Worm (Caenorhabditis elegans): Measurements from ENCODE around the gene str-8.

ce11 chrV:15781086-15781485, 26.3 kb downstream of the str-8 start, which contains the start of gene T26E4.2:
- TF ChIP-seq mep-1 (tag; optimal IDR thresholded peaks at IDR 0.05), result no peak
- TF ChIP-seq nhr-25 (tag; optimal IDR thresholded peaks at IDR 0.05; ENCODE audit: borderline replicate concordance, insufficient read depth), result no peak
- no peak for TF ChIP-seq egl-43 (GFP tag; IDR thresholded peaks at IDR 0.05)
- no peak for TF ChIP-seq pqm-1 (tag; optimal IDR thresholded peaks at IDR 0.05)
- no peak for TF ChIP-seq vab-7 (GFP tag; IDR thresholded peaks at IDR 0.05)
- no peak for TF ChIP-seq zag-1 (tag; optimal IDR thresholded peaks at IDR 0.05)
- TF ChIP-seq dmd-6 (GFP tag; IDR thresholded peaks at IDR 0.05), result no peak
- no peak for TF ChIP-seq attf-4 (tag; optimal IDR thresholded peaks at IDR 0.05)
- no peak for TF ChIP-seq fkh-10 (GFP tag; optimal IDR thresholded peaks at IDR 0.05)
- no peak for TF ChIP-seq nhr-77 (tag; optimal IDR thresholded peaks at IDR 0.05)
- TF ChIP-seq egl-27 (tag; optimal IDR thresholded peaks at IDR 0.05), result no peak
- TF ChIP-seq nhr-28 (tag; optimal IDR thresholded peaks at IDR 0.05), result no peak
- no peak for TF ChIP-seq nhr-237 (tag; optimal IDR thresholded peaks at IDR 0.05)
- TF ChIP-seq ceh-82 (tag; optimal IDR thresholded peaks at IDR 0.05), result no peak
